Worm (Caenorhabditis elegans): ENCODE data around the gene dhhc-4.

- TF ChIP-seq blmp-1 (tag; optimal IDR thresholded peaks at IDR 0.05) (no peak), ztf-11 (tag; optimal IDR thresholded peaks at IDR 0.05) (no peak), nhr-28 (tag; optimal IDR thresholded peaks at IDR 0.05) (no peak), hlh-17 (GFP tag; optimal IDR thresholded peaks at IDR 0.05; ENCODE audit: borderline replicate concordance) (no peak), nhr-76 (tag; optimal IDR thresholded peaks at IDR 0.05) (no peak), lsy-2 (tag; optimal IDR thresholded peaks at IDR 0.05) (no peak), lin-13 (GFP tag; optimal IDR thresholded peaks at IDR 0.05) (no peak), grh-1 (GFP tag; IDR thresholded peaks at IDR 0.05) (no peak), fos-1 (tag; optimal IDR thresholded peaks at IDR 0.05) (no peak), zag-1 (tag; optimal IDR thresholded peaks at IDR 0.05) (no peak), unc-98 (GFP tag; IDR thresholded peaks at IDR 0.05) (no peak)
Measured at ce11 chrIII:9834888-9835287, 32.7 kb downstream of the dhhc-4 start, which contains the start of gene K11H3.8.

Measured in whole organism, L1 larva.